Worm (Caenorhabditis elegans) whole organism, early embryonic: ENCODE results near the gene btb-16.

ENCODE experiments used
- B0310.2 ChIP-seq: sonication (generic microtip); optimal IDR thresholded peaks from 2 replicates; lab custom pipeline; 2016; ENCODE audit warnings: mild to moderate bottlenecking, missing genetic modification characterization, missing compliant biosample characterization
- F13C5.2 ChIP-seq: sonication (generic microtip); optimal IDR thresholded peaks from 2 replicates; lab custom pipeline; 2017; ENCODE audit warnings: mild to moderate bottlenecking, missing genetic modification characterization, inconsistent platforms, missing compliant biosample characterization
- aly-1 ChIP-seq: sonication (generic microtip); optimal IDR thresholded peaks from 2 replicates; lab custom pipeline; 2016; ENCODE audit warnings: missing genetic modification characterization, missing compliant biosample characterization
- ama-1 ChIP-seq: fragments of 150-350 bp; optimal IDR thresholded peaks from 2 replicates; lab custom pipeline; 2014
- ets-7 ChIP-seq: sonication (generic microtip); optimal IDR thresholded peaks from 2 replicates; lab custom pipeline; 2016; ENCODE audit warnings: missing genotype, missing genetic modification characterization, missing compliant biosample characterization
- flt-1 ChIP-seq: fragments of 200-800 bp; sonication (Bioruptor generic); IDR thresholded peaks from 2 replicates; pipeline ENCODE4 v1.3.6; 2022; ENCODE audit warnings: missing genetic modification characterization, missing compliant biosample characterization
- hmbx-1 ChIP-seq: sonication (generic microtip); optimal IDR thresholded peaks from 2 replicates; lab custom pipeline; 2016; ENCODE audit warnings: mild to moderate bottlenecking, missing genetic modification characterization, missing compliant biosample characterization
- hmg-4 ChIP-seq: fragments of 200-800 bp; sonication (Bioruptor generic); optimal IDR thresholded peaks from 2 replicates; lab custom pipeline; 2018; ENCODE audit warnings: mild to moderate bottlenecking, missing genetic modification characterization, missing compliant biosample characterization
- hnd-1 ChIP-seq: sonication (generic microtip); optimal IDR thresholded peaks from 2 replicates; lab custom pipeline; 2016; ENCODE audit warnings: missing genetic modification characterization, missing compliant biosample characterization
- pes-1 ChIP-seq: fragments of 200-800 bp; sonication (Bioruptor generic); IDR thresholded peaks from 2 replicates; pipeline ENCODE4 v1.3.6; 2022; ENCODE audit warnings: missing genetic modification reagents, missing genetic modification characterization, missing compliant biosample characterization
- scrt-1 ChIP-seq: fragments of 200-800 bp; sonication (Bioruptor generic); IDR thresholded peaks from 2 replicates; pipeline ENCODE4 v1.3.6; 2022; ENCODE audit warnings: missing genetic modification characterization, missing compliant biosample characterization
- sea-1 ChIP-seq: fragments of 200-800 bp; sonication (Bioruptor generic); conservative IDR thresholded peaks from 2 replicates; pipeline ENCODE4 v1.3.6; 2022; ENCODE audit warnings: missing genetic modification characterization, missing compliant biosample characterization
- tbx-11 ChIP-seq: fragments of 200-800 bp; sonication (Bioruptor generic); IDR thresholded peaks from 2 replicates; pipeline ENCODE4 v1.3.6; 2022; ENCODE audit warnings: missing genetic modification characterization, missing compliant biosample characterization
- tra-4 ChIP-seq: sonication (generic microtip); optimal IDR thresholded peaks from 2 replicates; lab custom pipeline; 2017; ENCODE audit warnings: missing genetic modification characterization, missing compliant biosample characterization

DNA sequence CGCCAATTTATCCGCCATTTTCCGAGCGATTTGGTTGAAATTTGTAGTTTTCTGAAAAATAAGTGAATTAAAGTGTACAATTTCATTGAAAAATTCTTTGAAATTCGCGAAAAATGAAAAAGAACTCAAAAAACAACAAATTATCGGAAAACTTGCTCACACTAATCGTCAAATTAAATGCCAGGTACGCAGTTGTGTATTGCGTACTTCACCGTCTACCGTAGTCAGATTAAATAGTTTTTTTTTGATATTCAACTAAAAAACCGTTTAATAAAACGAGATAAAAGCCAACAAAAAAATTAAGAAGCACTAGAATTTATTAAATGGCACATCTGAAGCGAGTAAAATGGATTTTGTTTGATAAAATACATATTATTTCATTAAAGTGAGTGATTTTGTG is 48.2 kb downstream of the btb-16 start, which contains the start of gene bath-28:
- TF ChIP-seq B0310.2 (tag; lab: Kevin White, UChicago) (no peak), aly-1 (no peak), ama-1 (lab: Kevin White, UChicago) (no peak), sea-1 (no peak), hnd-1 (no peak), hmg-4 (no peak), ets-7 (tag; lab: Kevin White, UChicago) (no peak), hmbx-1 (tag; lab: Kevin White, UChicago) (no peak), tbx-11 (GFP tag; lab: Robert Waterston, UW) (no peak), tra-4 (tag; lab: Kevin White, UChicago) (no peak), flt-1 (GFP tag; lab: Robert Waterston, UW) (no peak), scrt-1 (GFP tag; lab: Robert Waterston, UW) (no peak), F13C5.2 (tag; lab: Kevin White, UChicago) (no peak), pes-1 (GFP tag; lab: Robert Waterston, UW) (no peak)
